Fruit fly (Drosophila melanogaster) whole organism, prepupa: ENCODE results near the gene CG11317.

Source experiments
- Blimp-1 ChIP-seq: fragments of 200-800 bp; sonication (Bioruptor generic); optimal IDR thresholded peaks from 3 replicates; lab custom pipeline; 2017; ENCODE audit warnings: missing biosample characterization, missing genetic modification characterization, mild to moderate bottlenecking, moderate library complexity, missing genetic modification reagents
- CG10631 ChIP-seq: fragments of 200-800 bp; sonication (Bioruptor generic); optimal IDR thresholded peaks from 2 replicates; lab custom pipeline; 2016; ENCODE audit warnings: missing biosample characterization, missing genetic modification characterization
- CG10669 ChIP-seq: fragments of 200-800 bp; sonication (Bioruptor generic); optimal IDR thresholded peaks from 3 replicates; lab custom pipeline; 2018; ENCODE audit warnings: missing biosample characterization, mild to moderate bottlenecking, missing genetic modification characterization, moderate library complexity
- CG11762 ChIP-seq: fragments of 200-800 bp; sonication (Bioruptor generic); optimal IDR thresholded peaks from 3 replicates; lab custom pipeline; 2016; ENCODE audit warnings: missing biosample characterization, missing genetic modification characterization; ENCODE audit not compliant: insufficient read depth
- CG11902 ChIP-seq: fragments of 200-800 bp; sonication (Bioruptor generic); optimal IDR thresholded peaks from 3 replicates; lab custom pipeline; 2016; ENCODE audit warnings: missing biosample characterization, missing genetic modification characterization
- CG15336 ChIP-seq: fragments of 200-800 bp; sonication (Bioruptor generic); IDR thresholded peaks from 2 replicates; pipeline ENCODE4 v1.3.6; 2022; ENCODE audit warnings: missing biosample characterization, missing genetic modification characterization
- CG1621 ChIP-seq: fragments of 200-800 bp; sonication (Bioruptor generic); optimal IDR thresholded peaks from 3 replicates; lab custom pipeline; 2018; ENCODE audit warnings: missing biosample characterization, mild to moderate bottlenecking, missing genetic modification characterization
- CG31627 ChIP-seq: fragments of 200-800 bp; sonication (Bioruptor generic); optimal IDR thresholded peaks from 3 replicates; lab custom pipeline; 2016; ENCODE audit warnings: missing biosample characterization, missing genetic modification characterization
- CG32006 ChIP-seq: fragments of 200-800 bp; sonication (Bioruptor generic); optimal IDR thresholded peaks from 3 replicates; lab custom pipeline; 2017; ENCODE audit warnings: missing biosample characterization, mild to moderate bottlenecking, missing genetic modification characterization
- CG34406 ChIP-seq: fragments of 200-800 bp; sonication (Bioruptor generic); optimal IDR thresholded peaks from 3 replicates; lab custom pipeline; 2016; ENCODE audit warnings: missing biosample characterization, missing genetic modification characterization
- CG6792 ChIP-seq: fragments of 200-800 bp; sonication (Bioruptor generic); optimal IDR thresholded peaks from 3 replicates; lab custom pipeline; 2016; ENCODE audit warnings: missing biosample characterization, missing genetic modification characterization
- CG6808 ChIP-seq: fragments of 200-800 bp; sonication (Bioruptor generic); optimal IDR thresholded peaks from 3 replicates; lab custom pipeline; 2017; ENCODE audit warnings: missing biosample characterization, missing genetic modification characterization, mild to moderate bottlenecking, moderate library complexity, missing genetic modification reagents
- CG6854 ChIP-seq: fragments of 200-800 bp; sonication (Bioruptor generic); optimal IDR thresholded peaks from 2 replicates; lab custom pipeline; 2017; ENCODE audit warnings: missing biosample characterization, mild to moderate bottlenecking, missing genetic modification characterization
- CG7368 ChIP-seq: fragments of 200-800 bp; sonication (Bioruptor generic); optimal IDR thresholded peaks from 3 replicates; lab custom pipeline; 2016; ENCODE audit warnings: missing biosample characterization, missing genetic modification characterization
- CG8119 ChIP-seq: fragments of 200-800 bp; sonication (Bioruptor generic); IDR thresholded peaks from 3 replicates; pipeline ENCODE4 v1.3.6; 2022; ENCODE audit warnings: missing biosample characterization, missing genetic modification characterization
- CG8319 ChIP-seq: fragments of 200-800 bp; sonication (Bioruptor generic); optimal IDR thresholded peaks from 3 replicates; lab custom pipeline; 2016; ENCODE audit warnings: missing biosample characterization, missing genetic modification characterization
- CG9139 ChIP-seq: fragments of 200-800 bp; sonication (Bioruptor generic); optimal IDR thresholded peaks from 3 replicates; lab custom pipeline; 2017; ENCODE audit warnings: missing biosample characterization, mild to moderate bottlenecking, missing genetic modification characterization
- Eip75B ChIP-seq: fragments of 200-800 bp; sonication (Bioruptor generic); optimal IDR thresholded peaks from 3 replicates; lab custom pipeline; 2016; ENCODE audit warnings: missing biosample characterization, missing genetic modification characterization
- Eip78C ChIP-seq: fragments of 200-800 bp; sonication (Bioruptor generic); peaks from one replicate; lab custom pipeline; 2016; ENCODE audit warnings: missing biosample characterization, missing genetic modification characterization
- Eip93F ChIP-seq: fragments of 200-800 bp; sonication (Bioruptor generic); optimal IDR thresholded peaks from 2 replicates; lab custom pipeline; 2016; ENCODE audit warnings: missing biosample characterization, mild to moderate bottlenecking, missing genetic modification characterization
- Ets21C ChIP-seq: fragments of 200-800 bp; sonication (Bioruptor generic); optimal IDR thresholded peaks from 3 replicates; lab custom pipeline; 2016; ENCODE audit warnings: missing biosample characterization, missing genetic modification characterization
- Ets96B ChIP-seq: fragments of 200-800 bp; optimal IDR thresholded peaks from 2 replicates; lab custom pipeline; 2019; ENCODE audit warnings: missing biosample characterization, mild to moderate bottlenecking, missing genetic modification characterization, moderate library complexity
- Gug ChIP-seq: fragments of 200-800 bp; sonication (Bioruptor generic); IDR thresholded peaks from 2 replicates; pipeline ENCODE4 v1.3.6; 2022; ENCODE audit warnings: missing biosample characterization, missing genetic modification characterization
- Hr38 ChIP-seq: sonication (Bioruptor generic); optimal IDR thresholded peaks from 2 replicates; lab custom pipeline; 2016; ENCODE audit warnings: missing biosample characterization, missing genetic modification characterization
- Hr39 ChIP-seq: fragments of 200-800 bp; sonication (Bioruptor generic); optimal IDR thresholded peaks from 2 replicates; lab custom pipeline; 2016; ENCODE audit warnings: missing biosample characterization, missing genetic modification characterization
- Hr4 ChIP-seq: fragments of 200-800 bp; sonication (Bioruptor generic); optimal IDR thresholded peaks from 3 replicates; lab custom pipeline; 2016; ENCODE audit warnings: missing biosample characterization, missing genetic modification characterization
- Lpt ChIP-seq: fragments of 200-800 bp; sonication (Bioruptor generic); optimal IDR thresholded peaks from 3 replicates; lab custom pipeline; 2016; ENCODE audit warnings: missing biosample characterization, missing genetic modification characterization
- OdsH ChIP-seq: fragments of 200-800 bp; sonication (Bioruptor generic); optimal IDR thresholded peaks from 3 replicates; lab custom pipeline; 2016; ENCODE audit warnings: missing biosample characterization, missing genetic modification characterization
- Smox ChIP-seq: fragments of 200-800 bp; sonication (Bioruptor generic); optimal IDR thresholded peaks from 3 replicates; lab custom pipeline; 2016; ENCODE audit warnings: missing biosample characterization, missing genetic modification characterization
- Sox14 ChIP-seq: fragments of 200-800 bp; sonication (Bioruptor generic); optimal IDR thresholded peaks from 3 replicates; lab custom pipeline; 2016; ENCODE audit warnings: missing biosample characterization, missing genetic modification characterization
- Sox15 ChIP-seq: fragments of 200-800 bp; sonication (Bioruptor generic); optimal IDR thresholded peaks from 3 replicates; lab custom pipeline; 2016; ENCODE audit warnings: missing biosample characterization, missing genetic modification characterization
- acj6 ChIP-seq: fragments of 200-800 bp; sonication (Bioruptor generic); optimal IDR thresholded peaks from 3 replicates; lab custom pipeline; 2016; ENCODE audit warnings: missing biosample characterization, missing genetic modification characterization
- cyc ChIP-seq: fragments of 200-800 bp; sonication (Bioruptor generic); optimal IDR thresholded peaks from 3 replicates; lab custom pipeline; 2016; ENCODE audit warnings: missing biosample characterization, missing genetic modification characterization
- dsx ChIP-seq: fragments of 200-800 bp; optimal IDR thresholded peaks from 3 replicates; lab custom pipeline; 2019; ENCODE audit warnings: missing biosample characterization, mild to moderate bottlenecking, missing genetic modification characterization, moderate library complexity; ENCODE audit not compliant: poor library complexity, severe bottlenecking
- eg ChIP-seq: fragments of 200-800 bp; sonication (Bioruptor generic); IDR thresholded peaks from 3 replicates; pipeline ENCODE4 v1.3.6; 2022; ENCODE audit warnings: missing biosample characterization, missing genetic modification characterization
- esn ChIP-seq: fragments of 200-800 bp; sonication (Bioruptor generic); optimal IDR thresholded peaks from 2 replicates; lab custom pipeline; 2016; ENCODE audit warnings: missing biosample characterization, mild to moderate bottlenecking, missing genetic modification characterization, moderate library complexity
- fd85E ChIP-seq: fragments of 200-800 bp; sonication (Bioruptor generic); optimal IDR thresholded peaks from 3 replicates; lab custom pipeline; 2016; ENCODE audit warnings: missing biosample characterization, missing genetic modification characterization
- net ChIP-seq: fragments of 200-800 bp; sonication (Bioruptor generic); optimal IDR thresholded peaks from 3 replicates; lab custom pipeline; 2016; ENCODE audit warnings: missing biosample characterization, missing genetic modification characterization
- pdm3 ChIP-seq: fragments of 200-800 bp; sonication (Bioruptor generic); optimal IDR thresholded peaks from 3 replicates; lab custom pipeline; 2016; ENCODE audit warnings: missing biosample characterization, missing genetic modification characterization
- salr ChIP-seq, 2 experiments: fragments of 200-800 bp; sonication (Bioruptor generic); optimal IDR thresholded peaks; 3 replicates each; lab custom pipeline; 2016 to 2018; ENCODE audit warnings: missing biosample characterization in 2 of 2, missing genetic modification characterization in 2 of 2, mild to moderate bottlenecking in 1 of 2
- spab ChIP-seq: fragments of 200-800 bp; sonication (Bioruptor generic); optimal IDR thresholded peaks from 2 replicates; lab custom pipeline; 2017; ENCODE audit warnings: missing biosample characterization, mild to moderate bottlenecking, missing genetic modification characterization, missing genetic modification reagents
- ss ChIP-seq, 2 experiments: fragments of 200-800 bp; sonication (Bioruptor generic); optimal IDR thresholded peaks; 2 replicates in 1 of 2; 3 replicates in 1 of 2; lab custom pipeline; 2017 to 2018; ENCODE audit warnings: mild to moderate bottlenecking in 2 of 2, missing biosample characterization in 2 of 2, missing genetic modification characterization in 2 of 2, moderate library complexity in 1 of 2
- svp ChIP-seq: fragments of 200-800 bp; sonication (Bioruptor generic); peaks from one replicate; lab custom pipeline; 2016; ENCODE audit warnings: missing biosample characterization, missing genetic modification characterization
- topi ChIP-seq: fragments of 200-800 bp; sonication (Bioruptor generic); optimal IDR thresholded peaks from 3 replicates; lab custom pipeline; 2016; ENCODE audit warnings: missing biosample characterization, missing genetic modification characterization
- vri ChIP-seq: fragments of 200-800 bp; sonication (Bioruptor generic); optimal IDR thresholded peaks from 3 replicates; lab custom pipeline; 2016; ENCODE audit warnings: missing biosample characterization, mild to moderate bottlenecking, missing genetic modification characterization

CG11317 gene

DNA sequence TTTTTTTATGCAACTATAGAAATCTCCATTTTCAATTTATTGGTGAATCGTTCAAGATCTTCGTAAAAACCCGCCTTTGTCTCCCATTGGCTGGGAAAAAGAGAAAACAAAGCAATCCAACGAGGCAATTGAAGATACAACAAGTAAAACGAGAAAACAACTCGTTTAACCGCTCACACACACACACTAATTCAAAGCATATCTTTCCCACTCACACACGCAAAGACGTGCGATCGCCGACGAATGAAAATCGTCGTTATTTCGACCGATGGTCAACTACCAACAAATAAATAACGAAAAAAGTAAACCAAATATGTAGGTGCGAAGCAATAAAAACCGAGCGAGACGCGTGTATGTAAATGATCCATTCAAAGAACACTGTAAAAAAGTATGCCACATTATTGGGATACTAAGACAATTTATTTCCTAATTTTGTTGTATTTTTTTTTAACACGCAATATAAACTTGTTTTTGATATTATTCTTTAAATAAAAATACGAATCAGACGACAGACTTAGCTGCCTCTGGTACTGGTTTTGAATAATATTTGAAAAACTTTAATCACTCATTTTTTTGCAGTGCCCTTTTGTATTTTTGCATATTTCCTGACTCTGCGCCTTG lies 34.7 kb downstream of the CG11317 start (continued):
- TF ChIP-seq Ets21C (GFP tag; lab: Kevin White, UChicago) (peak; percentile 34), Lpt (GFP tag; lab: Kevin White, UChicago) (peak; percentile 60), vri (peak; percentile 64), pdm3 (GFP tag; lab: Kevin White, UChicago) (peak; percentile 47), Sox14 (GFP tag; lab: Kevin White, UChicago) (peak; percentile 39), OdsH (peak; percentile 30), Sox15 (GFP tag; lab: Kevin White, UChicago) (no peak), CG10631 (GFP tag; lab: Kevin White, UChicago) (peak; percentile 36), salr (GFP tag; optimal IDR thresholded peaks at IDR 0.05; lab: Kevin White, UChicago) (peak; percentile 50 to 72), eg (GFP tag; lab: Robert Waterston, UW) (peak; percentile 92), Hr39 (GFP tag; lab: Kevin White, UChicago) (peak; percentile 31), Smox (GFP tag; lab: Kevin White, UChicago) (peak; percentile 23), CG6854 (GFP tag; lab: Kevin White, UChicago) (peak; percentile 34), cyc (GFP tag; lab: Kevin White, UChicago) (no peak), CG7368 (GFP tag; lab: Kevin White, UChicago) (peak; percentile 71), CG8319 (GFP tag; lab: Kevin White, UChicago) (peak; percentile 34)

DNA sequence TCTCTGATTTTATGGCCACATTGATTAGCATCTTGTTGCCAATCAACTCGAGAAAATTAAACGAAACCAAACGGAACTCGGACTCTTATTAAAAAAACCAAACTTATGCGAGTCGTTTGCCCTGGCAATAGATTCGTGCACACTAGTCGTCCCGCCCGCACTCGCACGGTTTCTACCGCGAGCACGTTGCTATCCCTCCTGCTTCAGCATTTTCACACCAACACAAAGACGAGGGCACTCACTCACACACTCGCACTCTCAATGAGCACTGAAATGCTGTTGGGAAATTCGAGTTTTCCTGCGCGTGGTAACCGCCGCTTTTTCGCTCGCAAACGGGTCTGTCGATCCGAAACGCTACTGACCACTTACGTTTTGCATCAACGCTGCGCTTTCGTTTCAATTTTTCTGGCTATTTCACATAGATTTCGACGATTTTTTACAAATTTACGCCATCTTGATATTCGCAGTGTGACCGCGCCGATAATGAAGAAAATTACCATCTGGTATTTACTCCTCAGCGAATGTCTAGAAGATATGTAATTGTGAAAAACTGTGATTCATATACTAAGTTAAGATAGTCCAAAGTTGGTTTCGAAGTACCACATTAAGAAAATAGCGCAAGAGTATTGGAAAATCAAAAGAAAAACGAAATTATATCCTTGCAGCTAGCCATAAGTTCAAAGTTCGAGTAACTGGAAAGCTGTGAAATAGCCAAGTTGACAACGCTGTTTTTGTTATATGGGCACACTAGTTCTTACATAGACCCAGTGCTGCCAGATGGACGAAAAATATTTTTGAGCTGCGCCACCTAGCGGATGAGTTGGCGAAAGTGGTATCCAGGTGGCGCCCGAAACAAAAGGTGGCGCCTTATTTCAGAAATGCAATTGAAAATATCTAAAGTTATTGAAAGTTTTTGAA lies 36.2 kb downstream of the CG11317 start, which contains the start of gene dco:
Gene dco (minus strand): TSS at position 503 of the 918 bp plus-strand sequence.
- no peak for TF ChIP-seq Gug
- peak; percentile 60 for TF ChIP-seq CG11902
- no peak for TF ChIP-seq Eip78C (GFP tag; lab: Kevin White, UChicago)
- no peak for TF ChIP-seq CG11762 (GFP tag; lab: Kevin White, UChicago)
- no peak for TF ChIP-seq CG6854 (GFP tag; lab: Kevin White, UChicago)
- peak; percentile 80 for TF ChIP-seq svp (GFP tag; lab: Kevin White, UChicago)
- no peak for TF ChIP-seq Blimp-1 (GFP tag; lab: Kevin White, UChicago)
- TF ChIP-seq Eip93F (GFP tag; lab: Kevin White, UChicago) = no peak
- TF ChIP-seq cyc (GFP tag; lab: Kevin White, UChicago) = peak; percentile 92
- peak; percentile 32 for TF ChIP-seq topi
- TF ChIP-seq Lpt (GFP tag; lab: Kevin White, UChicago) = no peak
- TF ChIP-seq CG6808 = peak; percentile 1
- TF ChIP-seq acj6 (GFP tag; lab: Kevin White, UChicago) = peak; percentile 18
- TF ChIP-seq Hr39 (GFP tag; lab: Kevin White, UChicago) = peak; percentile 72
- TF ChIP-seq CG31627 (GFP tag; lab: Kevin White, UChicago) = peak; percentile 81
- TF ChIP-seq Ets21C (GFP tag; lab: Kevin White, UChicago) = peak; percentile 14
- no peak for TF ChIP-seq CG10669 (GFP tag; lab: Kevin White, UChicago)
- TF ChIP-seq CG34406 (GFP tag; lab: Kevin White, UChicago) = no peak
- no peak for TF ChIP-seq CG7368 (GFP tag; lab: Kevin White, UChicago)
- TF ChIP-seq Sox15 (GFP tag; lab: Kevin White, UChicago) = peak; percentile 4
- TF ChIP-seq Hr4 (GFP tag; lab: Kevin White, UChicago) = peak; percentile 32
- peak; percentile 51 for TF ChIP-seq esn (GFP tag; lab: Kevin White, UChicago)
- TF ChIP-seq CG9139 = no peak
- no peak for TF ChIP-seq CG15336 (GFP tag; lab: Robert Waterston, UW)
- TF ChIP-seq spab (GFP tag; lab: Kevin White, UChicago) = no peak
- TF ChIP-seq CG1621 (tag; lab: Kevin White, UChicago) = no peak
- no peak for TF ChIP-seq Ets96B (tag; lab: Kevin White, UChicago)
- TF ChIP-seq net (GFP tag; lab: Kevin White, UChicago) = no peak
- no peak for TF ChIP-seq dsx (GFP tag; lab: Kevin White, UChicago)
- TF ChIP-seq vri = no peak
- no peak for TF ChIP-seq ss (GFP tag; optimal IDR thresholded peaks at IDR 0.05; lab: Kevin White, UChicago)
- TF ChIP-seq CG32006 = no peak
- peak; percentile 47 for TF ChIP-seq pdm3 (GFP tag; lab: Kevin White, UChicago)
- peak in 1 of 2 experiments; percentile 42 for TF ChIP-seq salr (GFP tag; optimal IDR thresholded peaks at IDR 0.05; lab: Kevin White, UChicago)
- TF ChIP-seq fd85E (GFP tag; lab: Kevin White, UChicago) = no peak
- no peak for TF ChIP-seq Hr38 (GFP tag; lab: Kevin White, UChicago)
- TF ChIP-seq CG6792 (GFP tag; lab: Kevin White, UChicago) = no peak
- no peak for TF ChIP-seq CG8119 (GFP tag; lab: Robert Waterston, UW)
- TF ChIP-seq Eip75B (GFP tag; lab: Kevin White, UChicago) = peak; percentile 16
